Worm (Caenorhabditis elegans): ENCODE results near the gene lin-13.

Gene lin-13

ce11 chrIII:7729534-7730061 is 20.3 kb upstream of the lin-13 start, which contains the start of gene ZK112.4:
Gene ZK112.4 (minus strand): TSS chrIII:7730011.
- TF ChIP-seq lim-6 (tag; optimal IDR thresholded peaks at IDR 0.05) (no peak), odd-2 (tag; optimal IDR thresholded peaks at IDR 0.05) (no peak), nfya-1 (tag; optimal IDR thresholded peaks at IDR 0.05) (peak; percentile 54), dmd-4 (tag; optimal IDR thresholded peaks at IDR 0.05; ENCODE audit: borderline replicate concordance) (no peak), zip-5 (tag; optimal IDR thresholded peaks at IDR 0.05) (no peak), ahr-1 (tag; optimal IDR thresholded peaks at IDR 0.05) (no peak), nhr-11 (tag; optimal IDR thresholded peaks at IDR 0.05) (no peak), hlh-13 (GFP tag; optimal IDR thresholded peaks at IDR 0.05) (peak; percentile 13), hlh-30 (tag; optimal IDR thresholded peaks at IDR 0.05; ENCODE audit: insufficient read depth) (peak; percentile 16), che-1 (tag; optimal IDR thresholded peaks at IDR 0.05) (no peak), tbx-2 (tag; optimal IDR thresholded peaks at IDR 0.05) (peak; percentile 73), ref-2 (tag; optimal IDR thresholded peaks at IDR 0.05) (peak; percentile 63), hlh-6 (tag; optimal IDR thresholded peaks at IDR 0.05) (no peak), ceh-2 (tag; optimal IDR thresholded peaks at IDR 0.05) (peak; percentile 31), ceh-34 (tag; optimal IDR thresholded peaks at IDR 0.05) (peak; percentile 88), hlh-15 (tag; optimal IDR thresholded peaks at IDR 0.05) (no peak), unc-42 (tag; optimal IDR thresholded peaks at IDR 0.05) (peak; percentile 31), ztf-16 (tag; optimal IDR thresholded peaks at IDR 0.05) (no peak), ceh-48 (tag; optimal IDR thresholded peaks at IDR 0.05) (no peak), mec-3 (tag; optimal IDR thresholded peaks at IDR 0.05; ENCODE audit: borderline replicate concordance) (no peak), rnt-1 (tag; optimal IDR thresholded peaks at IDR 0.05) (peak; percentile 83), unc-3 (GFP tag; conservative IDR thresholded peaks at IDR 0.05) (no peak), unc-3 (tag; optimal IDR thresholded peaks at IDR 0.05) (no peak), fax-1 (tag; optimal IDR thresholded peaks at IDR 0.05) (no peak), ceh-18 (tag; optimal IDR thresholded peaks at IDR 0.05) (peak; percentile 93), elt-2 (tag; optimal IDR thresholded peaks at IDR 0.05) (peak; percentile 29), tbx-7 (tag; optimal IDR thresholded peaks at IDR 0.05) (peak; percentile 6), pqm-1 (tag; optimal IDR thresholded peaks at IDR 0.05) (no peak), ama-1 (optimal IDR thresholded peaks at IDR 0.05) (no peak), ceh-45 (GFP tag; IDR thresholded peaks at IDR 0.05) (no peak), pat-9 (tag; optimal IDR thresholded peaks at IDR 0.05) (peak; percentile 2), nhr-232 (tag; optimal IDR thresholded peaks at IDR 0.05) (no peak), syd-9 (tag; optimal IDR thresholded peaks at IDR 0.05) (peak; percentile 53), npax-4 (tag; optimal IDR thresholded peaks at IDR 0.05) (no peak), dve-1 (tag; optimal IDR thresholded peaks at IDR 0.05) (peak; percentile 49), unc-55 (GFP tag; optimal IDR thresholded peaks at IDR 0.05) (peak; percentile 82), ceh-24 (tag; optimal IDR thresholded peaks at IDR 0.05) (no peak), T23F11.4 (GFP tag; optimal IDR thresholded peaks at IDR 0.05) (peak; percentile 36), C38D4.7 (GFP tag; optimal IDR thresholded peaks at IDR 0.05) (peak; percentile 20), F13H6.1 (tag; optimal IDR thresholded peaks at IDR 0.05) (peak; percentile 77), eyg-1 (tag; optimal IDR thresholded peaks at IDR 0.05) (no peak), ceh-9 (tag; optimal IDR thresholded peaks at IDR 0.05) (no peak), pros-1 (tag; optimal IDR thresholded peaks at IDR 0.05) (no peak), madf-2 (tag; optimal IDR thresholded peaks at IDR 0.05) (peak; percentile 32), pha-2 (tag; optimal IDR thresholded peaks at IDR 0.05) (no peak), ceh-31 (tag; optimal IDR thresholded peaks at IDR 0.05) (peak; percentile 78), ceh-6 (GFP tag; optimal IDR thresholded peaks at IDR 0.05) (no peak), ceh-19 (GFP tag; optimal IDR thresholded peaks at IDR 0.05) (peak; percentile 3), ceh-30 (tag; optimal IDR thresholded peaks at IDR 0.05) (peak; percentile 28), hlh-8 (tag; optimal IDR thresholded peaks at IDR 0.05) (peak; percentile 19), C08G9.2 (tag; optimal IDR thresholded peaks at IDR 0.05) (peak; percentile 53), ets-4 (tag; optimal IDR thresholded peaks at IDR 0.05) (peak; percentile 68), ceh-14 (tag; optimal IDR thresholded peaks at IDR 0.05) (peak; percentile 58), Y22D7AL.16 (tag; optimal IDR thresholded peaks at IDR 0.05) (no peak)
